Worm (Caenorhabditis elegans) whole organism, mixed stage, embryonic: ENCODE measurements around the gene Y17G7B.18.

ENCODE experiments used
- blmp-1 ChIP-seq: fragments of 150-350 bp; optimal IDR thresholded peaks from 2 replicates; lab custom pipeline; 2014; ENCODE audit warnings: missing biosample characterization, missing genetic modification characterization
- ceh-39 ChIP-seq: fragments of 150-350 bp; optimal IDR thresholded peaks from 2 replicates; lab custom pipeline; 2014; ENCODE audit warnings: missing biosample characterization, missing genetic modification characterization
- nhr-237 ChIP-seq: fragments of 150-350 bp; optimal IDR thresholded peaks from 2 replicates; lab custom pipeline; 2014; ENCODE audit warnings: missing biosample characterization, missing genetic modification characterization
- nhr-76 ChIP-seq: sonication (generic microtip); optimal IDR thresholded peaks from 2 replicates; lab custom pipeline; 2017; ENCODE audit warnings: missing biosample characterization, missing genetic modification characterization
- pha-4 ChIP-seq: fragments of 150-350 bp; optimal IDR thresholded peaks from 2 replicates; lab custom pipeline; 2018; ENCODE audit warnings: missing biosample characterization, missing genetic modification reagents, missing genetic modification characterization
- sptf-1 ChIP-seq: sonication (generic microtip); optimal IDR thresholded peaks from 2 replicates; lab custom pipeline; 2017; ENCODE audit warnings: mild to moderate bottlenecking, missing genetic modification characterization, moderate library complexity, missing compliant biosample characterization
- unc-39 ChIP-seq: fragments of 150-350 bp; optimal IDR thresholded peaks from 2 replicates; lab custom pipeline; 2014; ENCODE audit warnings: missing biosample characterization, missing genetic modification characterization
- ztf-11 ChIP-seq: fragments of 150-350 bp; optimal IDR thresholded peaks from 2 replicates; lab custom pipeline; 2014; ENCODE audit warnings: missing biosample characterization, missing genetic modification characterization

ce11 chrII:12080015-12080414 lies 27.6 kb downstream of the Y17G7B.18 start:
- TF ChIP-seq nhr-237 (tag; lab: Kevin White, UChicago), result no peak
- TF ChIP-seq ztf-11 (tag; lab: Kevin White, UChicago), result no peak
- TF ChIP-seq blmp-1 (tag; lab: Kevin White, UChicago), result no peak
- TF ChIP-seq pha-4 (tag; lab: Kevin White, UChicago), result no peak
- TF ChIP-seq unc-39, result no peak
- no peak for TF ChIP-seq nhr-76 (tag; lab: Kevin White, UChicago)
- TF ChIP-seq ceh-39 (tag; lab: Kevin White, UChicago), result no peak
- no peak for TF ChIP-seq sptf-1 (tag; lab: Kevin White, UChicago)
